Fruit fly (Drosophila melanogaster): ENCODE results near the gene sgl.

Gene sgl

DNA sequence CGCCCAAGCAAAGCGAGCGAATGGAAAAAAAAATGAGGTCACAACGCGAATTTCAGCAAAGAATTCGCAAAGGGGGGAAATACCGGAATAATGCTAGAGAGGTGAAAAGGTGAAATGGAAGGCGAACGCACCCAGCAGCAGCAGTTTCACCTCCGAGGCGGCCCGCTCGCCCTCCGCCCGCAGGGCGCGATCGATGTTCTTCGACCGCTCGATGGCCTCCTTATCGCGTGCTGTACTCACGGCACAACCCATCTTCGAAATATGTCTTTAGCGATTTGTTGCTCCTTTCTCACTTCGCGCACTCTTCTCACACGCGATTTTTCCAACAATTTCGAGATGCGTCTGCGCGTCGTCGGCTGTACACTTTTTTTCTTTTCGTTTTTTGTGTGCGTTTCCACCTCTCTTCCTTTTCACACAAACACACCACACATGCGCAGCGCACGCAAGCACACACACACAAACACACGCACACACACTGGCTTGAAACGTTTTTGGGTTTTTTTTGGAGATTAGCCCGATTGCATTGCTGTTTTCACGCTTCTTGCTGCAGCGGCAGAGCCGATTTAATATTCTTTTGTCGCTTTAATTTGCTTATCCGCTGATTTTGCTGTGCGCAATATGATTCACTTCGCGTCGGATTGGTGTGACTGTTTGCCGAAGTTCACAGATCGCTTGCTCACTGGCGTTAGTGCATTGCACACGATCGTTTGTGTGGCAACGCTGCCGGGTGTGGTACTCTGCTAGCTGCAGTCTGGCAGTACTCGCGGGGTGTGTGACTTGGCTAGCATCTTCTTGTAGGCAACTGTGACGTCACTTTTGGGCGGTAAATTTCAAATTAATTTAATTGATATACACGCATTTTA, 15.1 kb upstream of the sgl start, which contains the start of gene Galphai (continued):
- TF ChIP-seq E2f1 (GFP tag; IDR thresholded peaks at IDR 0.05) (0 out of 2 replicates have a peak, but pooled peaks have one; percentile 9), so (GFP tag; IDR thresholded peaks at IDR 0.05) (peak; percentile 20; the same call in 1 of the 3 replicates), ftz-f1 (GFP tag; optimal IDR thresholded peaks at IDR 0.05) (peak; percentile 51), sc (optimal IDR thresholded peaks at IDR 0.05) (no peak), sc (GFP tag; optimal IDR thresholded peaks at IDR 0.05) (no peak), Mrtf (GFP tag; IDR thresholded peaks at IDR 0.05) (no peak), btn (GFP tag; optimal IDR thresholded peaks at IDR 0.05) (no peak), crol (GFP tag; IDR thresholded peaks at IDR 0.05) (peak; percentile 68; the same call in 1 of the 2 replicates), Ssrp (tag; optimal IDR thresholded peaks at IDR 0.05) (no peak), usp (GFP tag; optimal IDR thresholded peaks at IDR 0.05) (no peak), CG14014 (GFP tag; IDR thresholded peaks at IDR 0.05) (no peak), lov (optimal IDR thresholded peaks at IDR 0.05) (no peak), lov (GFP tag; IDR thresholded peaks at IDR 0.05) (no peak), gcm2 (GFP tag; optimal IDR thresholded peaks at IDR 0.05) (peak; percentile 13), da (GFP tag; optimal IDR thresholded peaks at IDR 0.05) (no peak), CG10431 (GFP tag; optimal IDR thresholded peaks at IDR 0.05) (peak; percentile 61), B-H2 (GFP tag; optimal IDR thresholded peaks at IDR 0.05) (no peak), aop (GFP tag; IDR thresholded peaks at IDR 0.05) (no peak), cad (GFP tag; optimal IDR thresholded peaks at IDR 0.05) (no peak), Abd-B (GFP tag; optimal IDR thresholded peaks at IDR 0.05) (peak; percentile 58), gfzf (GFP tag; optimal IDR thresholded peaks at IDR 0.05) (peak; percentile 100), CG9437 (GFP tag; optimal IDR thresholded peaks at IDR 0.05) (no peak), sens-2 (GFP tag; IDR thresholded peaks at IDR 0.05) (no peak), Hr3 (GFP tag; optimal IDR thresholded peaks at IDR 0.05) (no peak), CG7786 (GFP tag; optimal IDR thresholded peaks at IDR 0.05) (peak; percentile 43), sr (GFP tag; IDR thresholded peaks at IDR 0.05) (no peak), Dll (GFP tag; IDR thresholded peaks at IDR 0.05; ENCODE audit: partially characterized antibody) (peak; percentile 15; the same call in 1 of the 4 replicates), Hey (tag; optimal IDR thresholded peaks at IDR 0.05) (no peak), CG8359 (GFP tag; optimal IDR thresholded peaks at IDR 0.05; ENCODE audit: borderline replicate concordance) (no peak), CG8290 (GFP tag; optimal IDR thresholded peaks at IDR 0.05) (peak; percentile 89), CG8290 (tag; optimal IDR thresholded peaks at IDR 0.05) (peak; percentile 59 to 97), tll (GFP tag; optimal IDR thresholded peaks at IDR 0.05) (no peak), scrt (GFP tag; optimal IDR thresholded peaks at IDR 0.05) (no peak), wek (GFP tag; optimal IDR thresholded peaks at IDR 0.05) (no peak), ci (GFP tag; IDR thresholded peaks at IDR 0.05) (peak; percentile 77; the same call in 2 of the 3 replicates), croc (GFP tag; conservative IDR thresholded peaks at IDR 0.05) (no peak), CG1792 (GFP tag; optimal IDR thresholded peaks at IDR 0.05) (peak; percentile 28), jigr1 (GFP tag; IDR thresholded peaks at IDR 0.05) (no peak), Eip74EF (GFP tag; optimal IDR thresholded peaks at IDR 0.05) (no peak), Lim3 (GFP tag; IDR thresholded peaks at IDR 0.05) (no peak), seq (GFP tag; IDR thresholded peaks at IDR 0.05) (no peak), ase (GFP tag; IDR thresholded peaks at IDR 0.05) (no peak), CG10462 (GFP tag; optimal IDR thresholded peaks at IDR 0.05) (no peak), Ada2b (GFP tag; IDR thresholded peaks at IDR 0.05) (no peak), sug (tag; optimal IDR thresholded peaks at IDR 0.05) (peak; percentile 50), CG10209 (GFP tag; optimal IDR thresholded peaks at IDR 0.05) (no peak), CG5180 (GFP tag; optimal IDR thresholded peaks at IDR 0.05) (peak; percentile 61), amos (GFP tag; IDR thresholded peaks at IDR 0.05; ENCODE audit: partially characterized antibody) (peak; percentile 66), otp (GFP tag; IDR thresholded peaks at IDR 0.05) (peak; percentile 11; the same call in 1 of the 3 replicates), gt (GFP tag; IDR thresholded peaks at IDR 0.05) (no peak)

All from whole organism, embryonic.